Worm (Caenorhabditis elegans) whole organism, late embryonic: ENCODE results near the gene Y7A9A.1.

Experiments used
- K02D7.2 ChIP-seq: sonication (generic microtip); optimal IDR thresholded peaks from 2 replicates; lab custom pipeline; 2017; ENCODE audit warnings: mild to moderate bottlenecking, missing genetic modification characterization, missing compliant biosample characterization
- ceh-18 ChIP-seq: sonication (generic microtip); optimal IDR thresholded peaks from 2 replicates; lab custom pipeline; 2016; ENCODE audit warnings: missing genetic modification characterization, missing compliant biosample characterization
- dmd-4 ChIP-seq: sonication (generic microtip); optimal IDR thresholded peaks from 2 replicates; lab custom pipeline; 2016; ENCODE audit warnings: borderline replicate concordance, missing genetic modification characterization, missing compliant biosample characterization
- pha-4 ChIP-seq: fragments of 150-350 bp; optimal IDR thresholded peaks from 2 replicates; lab custom pipeline; 2018; ENCODE audit warnings: missing biosample characterization, missing genetic modification reagents, missing genetic modification characterization
- pqm-1 ChIP-seq: sonication (generic microtip); optimal IDR thresholded peaks from 2 replicates; lab custom pipeline; 2016; ENCODE audit warnings: missing genetic modification characterization, missing compliant biosample characterization

DNA sequence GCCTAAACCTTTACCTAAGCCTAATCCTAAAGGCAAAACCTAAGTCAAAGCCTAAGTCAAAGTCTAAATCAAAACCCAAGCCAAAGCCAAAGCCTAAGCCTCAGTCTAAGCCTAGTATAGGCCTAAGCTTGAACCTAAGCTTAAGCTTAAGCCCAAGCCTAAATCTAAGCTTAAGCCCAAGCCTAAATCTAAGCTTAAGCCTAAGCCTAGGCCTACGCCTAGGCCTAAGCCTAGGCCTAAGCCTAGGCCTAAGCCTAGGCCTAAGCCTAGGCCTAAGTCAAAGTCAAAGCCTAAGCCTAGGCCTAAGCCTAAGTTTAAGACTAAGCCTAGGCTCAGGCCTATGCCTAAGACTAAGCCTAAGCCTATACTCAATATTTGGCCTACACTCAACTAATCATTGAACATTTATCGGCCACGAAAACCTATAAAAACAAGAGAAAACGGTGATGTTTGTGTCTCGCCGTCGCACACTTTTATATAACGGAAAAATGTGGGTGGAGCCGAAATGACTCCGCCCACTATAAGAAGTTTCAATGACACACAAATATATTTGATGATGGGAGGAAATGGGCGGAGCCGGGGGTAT lies 23.9 kb upstream of the Y7A9A.1 start:
- no peak for TF ChIP-seq pha-4 (tag; lab: Kevin White, UChicago)
- no peak for TF ChIP-seq dmd-4 (tag; lab: Kevin White, UChicago)
- no peak for TF ChIP-seq ceh-18 (tag; lab: Kevin White, UChicago)
- no peak for TF ChIP-seq K02D7.2
- TF ChIP-seq pqm-1 = no peak
